Worm (Caenorhabditis elegans): Measurements from ENCODE around the gene ntl-11.

ntl-11 gene

DNA sequence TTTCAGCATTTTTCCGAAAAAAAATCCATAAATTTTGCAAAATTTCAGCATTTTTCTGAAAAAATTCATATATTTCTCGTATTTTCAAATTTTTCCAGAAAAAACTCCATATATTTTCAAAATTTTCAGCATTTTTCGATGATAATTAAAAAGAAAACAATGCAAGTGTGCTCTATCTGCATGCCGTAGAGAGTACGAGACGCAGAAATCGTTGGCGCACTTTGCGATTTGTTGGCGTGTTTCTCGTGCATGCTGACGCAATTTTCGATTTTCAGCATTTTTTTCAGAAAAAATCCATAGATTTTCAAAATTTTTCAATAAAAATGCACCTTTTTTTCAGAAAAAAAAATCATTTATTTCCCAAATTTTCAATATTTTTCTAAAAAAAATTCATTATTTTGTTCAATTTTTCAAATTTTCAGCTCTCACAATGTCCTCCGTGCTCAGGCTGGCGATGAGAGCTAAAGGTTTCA, 1.1 kb upstream of the ntl-11 start, which contains the start of gene Y73F8A.27 (continued):
- TF ChIP-seq lag-1 (GFP tag; IDR thresholded peaks at IDR 0.05) (no peak), ceh-79 (tag; optimal IDR thresholded peaks at IDR 0.05) (no peak), rec-8 (tag; optimal IDR thresholded peaks at IDR 0.05) (no peak), akir-1 (GFP tag; optimal IDR thresholded peaks at IDR 0.05) (no peak), F52B5.7 (tag; optimal IDR thresholded peaks at IDR 0.05) (no peak), D2030.7 (GFP tag; IDR thresholded peaks at IDR 0.05) (peak; percentile 70), F57C9.4 (tag; optimal IDR thresholded peaks at IDR 0.05) (no peak), K12H6.12 (tag; optimal IDR thresholded peaks at IDR 0.05) (peak; percentile 74), somi-1 (GFP tag; optimal IDR thresholded peaks at IDR 0.05) (peak; percentile 63), tbp1 (GFP tag; optimal IDR thresholded peaks at IDR 0.05) (peak; percentile 75), nhr-179 (tag; optimal IDR thresholded peaks at IDR 0.05) (no peak), him-1 (tag; optimal IDR thresholded peaks at IDR 0.05) (no peak), let-526 (GFP tag; IDR thresholded peaks at IDR 0.05) (0 out of 2 replicates have a peak, but pooled peaks have one; percentile 50), ama-1 (optimal IDR thresholded peaks at IDR 0.05) (no peak), ama-1 (GFP tag; optimal IDR thresholded peaks at IDR 0.05) (no peak), madf-10 (tag; optimal IDR thresholded peaks at IDR 0.05) (peak; percentile 58), aptf-3 (GFP tag; IDR thresholded peaks at IDR 0.05) (no peak), lin-40 (tag; optimal IDR thresholded peaks at IDR 0.05) (peak; percentile 95), lin-54 (GFP tag; optimal IDR thresholded peaks at IDR 0.05) (peak; percentile 90), nhr-80 (tag; optimal IDR thresholded peaks at IDR 0.05) (peak; percentile 54), egl-18 (GFP tag; IDR thresholded peaks at IDR 0.05) (peak; percentile 76; the same call in 1 of the 2 replicates), fkh-3 (tag; optimal IDR thresholded peaks at IDR 0.05) (no peak), F23B12.7 (tag; optimal IDR thresholded peaks at IDR 0.05; ENCODE audit: insufficient read depth) (peak; percentile 68), lin-26 (GFP tag; IDR thresholded peaks at IDR 0.05) (no peak), hlh-12 (tag; optimal IDR thresholded peaks at IDR 0.05) (no peak), ZK185.1 (tag; optimal IDR thresholded peaks at IDR 0.05; ENCODE audit: poor library complexity, severe bottlenecking) (peak; percentile 73), nhr-90 (tag; optimal IDR thresholded peaks at IDR 0.05) (peak; percentile 28), lin-35 (GFP tag; optimal IDR thresholded peaks at IDR 0.05) (peak in 2 of 3 experiments; percentile 59 to 88), nfya-1 (tag; optimal IDR thresholded peaks at IDR 0.05; ENCODE audit: borderline replicate concordance, insufficient read depth) (no peak), F57A8.1 (GFP tag; optimal IDR thresholded peaks at IDR 0.05) (no peak), B0035.1 (tag; optimal IDR thresholded peaks at IDR 0.05) (no peak), unc-62 (GFP tag; optimal IDR thresholded peaks at IDR 0.05) (no peak), dpl-1 (GFP tag; optimal IDR thresholded peaks at IDR 0.05) (peak; percentile 59), B0019.2 (GFP tag; conservative IDR thresholded peaks at IDR 0.05) (0 out of 2 replicates have a peak, but pooled peaks have one; percentile 53), gei-17 (GFP tag; optimal IDR thresholded peaks at IDR 0.05) (peak; percentile 35), bed-2 (GFP tag; IDR thresholded peaks at IDR 0.05) (no peak), ztf-22 (GFP tag; optimal IDR thresholded peaks at IDR 0.05) (no peak), die-1 (tag; optimal IDR thresholded peaks at IDR 0.05) (no peak), tbx-9 (tag; optimal IDR thresholded peaks at IDR 0.05; ENCODE audit: borderline replicate concordance) (no peak), snpc-3.4 (tag; optimal IDR thresholded peaks at IDR 0.05) (peak; percentile 94), ztf-25 (GFP tag; IDR thresholded peaks at IDR 0.05) (no peak), ztf-26 (tag; optimal IDR thresholded peaks at IDR 0.05) (peak; percentile 78), K11D2.4 (GFP tag; IDR thresholded peaks at IDR 0.05) (peak; percentile 90), ceh-40 (GFP tag; IDR thresholded peaks at IDR 0.05) (no peak), lsl-1 (GFP tag; optimal IDR thresholded peaks at IDR 0.05) (peak; percentile 59), sea-2 (GFP tag; IDR thresholded peaks at IDR 0.05) (no peak), tlf-1 (GFP tag; optimal IDR thresholded peaks at IDR 0.05) (peak; percentile 91), T26A5.8 (tag; optimal IDR thresholded peaks at IDR 0.05) (no peak), rcor-1 (GFP tag; IDR thresholded peaks at IDR 0.05) (peak; percentile 90)

All from whole organism, young adult.